Worm (Caenorhabditis elegans): ENCODE data around the gene srw-55.

- TF ChIP-seq lin-13 (GFP tag; optimal IDR thresholded peaks at IDR 0.05) (no peak), unc-62 (GFP tag; optimal IDR thresholded peaks at IDR 0.05 in 1 of 2) (no peak), unc-62 (tag; optimal IDR thresholded peaks at IDR 0.05) (no peak), lin-39 (tag; optimal IDR thresholded peaks at IDR 0.05) (no peak), nhr-10 (tag; optimal IDR thresholded peaks at IDR 0.05) (no peak), unc-130 (GFP tag; optimal IDR thresholded peaks at IDR 0.05) (no peak), nhr-76 (tag; optimal IDR thresholded peaks at IDR 0.05) (no peak), F37D6.2 (tag; optimal IDR thresholded peaks at IDR 0.05) (no peak), hlh-11 (tag; optimal IDR thresholded peaks at IDR 0.05) (no peak)
These were observed 19.3 kb upstream of the srw-55 start for ce11 chrV:15959456-15959855.
